Fruit fly (Drosophila melanogaster) whole organism, pupa: Measurements from ENCODE around the gene ND-24.
A peak's percentile ranks its signal among the peaks of the same experiment; 100 is the strongest.

ENCODE experiments used
- CG10348 ChIP-seq: fragments of 200-800 bp; sonication (Bioruptor generic); IDR thresholded peaks from 2 replicates; pipeline ENCODE4 v1.3.6; 2022; ENCODE audit warnings: missing biosample characterization, missing genetic modification characterization
- CG13204 ChIP-seq: fragments of 200-800 bp; sonication (Bioruptor generic); optimal IDR thresholded peaks from 2 replicates; lab custom pipeline; 2018; ENCODE audit warnings: missing biosample characterization, mild to moderate bottlenecking, missing genetic modification characterization, moderate library complexity
- CG14655 ChIP-seq: fragments of 200-800 bp; sonication (Bioruptor generic); optimal IDR thresholded peaks from 3 replicates; lab custom pipeline; 2017; ENCODE audit warnings: mild to moderate bottlenecking, missing biosample characterization, missing genetic modification reagents, missing genetic modification characterization
- CG9948 ChIP-seq: fragments of 200-800 bp; sonication (Bioruptor generic); optimal IDR thresholded peaks from 2 replicates; lab custom pipeline; 2018; ENCODE audit warnings: missing biosample characterization, mild to moderate bottlenecking, missing genetic modification characterization, moderate library complexity
- Ets98B ChIP-seq: fragments of 200-800 bp; sonication (Bioruptor generic); IDR thresholded peaks from 2 replicates; pipeline ENCODE4 v1.3.6; 2022; ENCODE audit warnings: missing biosample characterization, missing genetic modification characterization
- Pif1B ChIP-seq: fragments of 200-800 bp; sonication (Bioruptor generic); optimal IDR thresholded peaks from 3 replicates; lab custom pipeline; 2016; ENCODE audit warnings: missing biosample characterization, missing genetic modification characterization
- Snoo ChIP-seq: fragments of 200-800 bp; sonication (Bioruptor generic); optimal IDR thresholded peaks from 3 replicates; lab custom pipeline; 2017; ENCODE audit warnings: missing biosample characterization, mild to moderate bottlenecking, missing genetic modification characterization, inconsistent platforms
- gl ChIP-seq: fragments of 200-800 bp; sonication (Bioruptor generic); optimal IDR thresholded peaks from 2 replicates; lab custom pipeline; 2018; ENCODE audit warnings: missing biosample characterization, mild to moderate bottlenecking, missing genetic modification characterization
- rn ChIP-seq: fragments of 200-800 bp; sonication (Bioruptor generic); IDR thresholded peaks from 2 replicates; pipeline ENCODE4 v1.3.6; 2022; ENCODE audit warnings: missing biosample characterization, missing genetic modification characterization

DNA sequence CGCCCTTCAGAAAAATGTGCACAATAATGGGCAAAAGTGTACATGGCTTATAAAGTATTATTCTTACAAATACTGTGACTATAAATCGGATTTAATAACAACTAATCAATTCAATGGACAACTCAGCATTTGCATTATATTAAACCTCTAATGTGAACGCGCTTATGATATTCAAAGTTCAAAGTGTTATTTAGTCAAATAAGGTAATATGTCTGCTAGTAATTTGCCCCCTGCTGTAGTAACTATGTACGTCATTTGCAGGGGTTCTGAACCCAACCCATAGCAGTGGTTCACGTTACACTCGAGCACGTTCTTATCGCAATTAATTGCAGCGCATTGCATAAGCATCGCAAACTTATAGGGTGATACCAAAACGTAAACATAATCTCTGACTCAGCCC is 43.8 kb upstream of the ND-24 start:
- TF ChIP-seq CG14655 (GFP tag; lab: Kevin White, UChicago) (peak; percentile 28), CG10348 (GFP tag; lab: Robert Waterston, UW) (no peak), Pif1B (GFP tag; lab: Kevin White, UChicago) (no peak), CG13204 (GFP tag; lab: Kevin White, UChicago) (no peak), Ets98B (GFP tag; lab: Robert Waterston, UW) (no peak), rn (GFP tag; lab: Robert Waterston, UW) (no peak), CG9948 (peak; percentile 28), gl (tag; lab: Kevin White, UChicago) (no peak), Snoo (no peak)
